Fruit fly (Drosophila melanogaster): ENCODE measurements around the gene CG13067.

dm6 chr3L:16288322-16288721, 17.2 kb downstream of the CG13067 start, which contains the start of gene CG13046:
- TF ChIP-seq Dll (optimal IDR thresholded peaks at IDR 0.05) (no peak), pan (optimal IDR thresholded peaks at IDR 0.05) (no peak), CG8478 (optimal IDR thresholded peaks at IDR 0.05) (no peak), usp (GFP tag; optimal IDR thresholded peaks at IDR 0.05) (no peak), psq (optimal IDR thresholded peaks at IDR 0.05) (no peak)
